Fruit fly (Drosophila melanogaster) whole organism, wandering third instar larva: ENCODE measurements around the gene Sgf11.

Experiments
- Abd-B ChIP-seq: fragments of >200 bp; optimal IDR thresholded peaks from 2 replicates; lab custom pipeline; 2017; ENCODE audit warnings: missing biosample characterization, missing genetic modification characterization
- CG32264 ChIP-seq: fragments of 200-800 bp; sonication (Bioruptor generic); optimal IDR thresholded peaks from 2 replicates; lab custom pipeline; 2016; ENCODE audit warnings: missing biosample characterization, missing genetic modification characterization
- CG9705 ChIP-seq: fragments of 200-800 bp; sonication (Bioruptor generic); optimal IDR thresholded peaks from 2 replicates; lab custom pipeline; 2018; ENCODE audit warnings: missing biosample characterization, mild to moderate bottlenecking, missing genetic modification characterization
- Dfd ChIP-seq: fragments of >200 bp; optimal IDR thresholded peaks from 2 replicates; lab custom pipeline; 2017; ENCODE audit warnings: missing biosample characterization, missing genetic modification characterization
- Dif ChIP-seq: fragments of 200-275, 200-300 bp; sonication (Bioruptor generic); optimal IDR thresholded peaks from 2 replicates; lab custom pipeline; 2018; ENCODE audit warnings: missing biosample characterization, missing genetic modification characterization; ENCODE audit not compliant: partially characterized antibody
- GATAd ChIP-seq: sonication (Bioruptor generic); optimal IDR thresholded peaks from 2 replicates; lab custom pipeline; 2016; ENCODE audit warnings: missing biosample characterization, missing genetic modification characterization
- HLH106 ChIP-seq: fragments of 200-800 bp; optimal IDR thresholded peaks from 3 replicates; lab custom pipeline; 2019; ENCODE audit warnings: missing biosample characterization, mild to moderate bottlenecking, missing genetic modification characterization, moderate library complexity
- Hnf4 ChIP-seq: fragments of 200-800 bp; sonication (Bioruptor generic); optimal IDR thresholded peaks from 2 replicates; lab custom pipeline; 2016; ENCODE audit warnings: missing biosample characterization, mild to moderate bottlenecking, missing genetic modification characterization
- Hr83 ChIP-seq: fragments of 200-300 bp; sonication (Bioruptor generic); optimal IDR thresholded peaks from 2 replicates; lab custom pipeline; 2016; ENCODE audit warnings: missing biosample characterization, mild to moderate bottlenecking, missing genetic modification characterization, moderate library complexity; ENCODE audit not compliant: poor library complexity, severe bottlenecking
- Jra ChIP-seq: sonication (Bioruptor generic); optimal IDR thresholded peaks from 2 replicates; lab custom pipeline; 2016; ENCODE audit warnings: missing biosample characterization, missing genetic modification characterization
- Mio ChIP-seq: sonication (Bioruptor generic); optimal IDR thresholded peaks from 2 replicates; lab custom pipeline; 2016; ENCODE audit warnings: missing biosample characterization, missing genetic modification characterization
- N ChIP-seq: fragments of >200 bp; optimal IDR thresholded peaks from 2 replicates; lab custom pipeline; 2018; ENCODE audit warnings: missing biosample characterization, missing external identifiers, missing genetic modification characterization
- OdsH ChIP-seq: fragments of 200-800 bp; sonication (Bioruptor generic); optimal IDR thresholded peaks from 2 replicates; lab custom pipeline; 2016; ENCODE audit warnings: missing biosample characterization, mild to moderate bottlenecking, missing genetic modification characterization
- Rel ChIP-seq, 2 experiments: fragments of 200-800 bp; sonication (Bioruptor generic) in 1 of 2; optimal IDR thresholded peaks; 2 replicates in 1 of 2; 3 replicates in 1 of 2; lab custom pipeline; 2016 to 2019; ENCODE audit warnings: mild to moderate bottlenecking in 2 of 2, missing biosample characterization in 2 of 2, missing genetic modification characterization in 2 of 2, moderate library complexity in 1 of 2
- Sp1 ChIP-seq: fragments of 200-800 bp; sonication (Bioruptor generic); optimal IDR thresholded peaks from 3 replicates; lab custom pipeline; 2019; ENCODE audit warnings: missing biosample characterization, mild to moderate bottlenecking, missing genetic modification characterization, moderate library complexity
- Vsx2 ChIP-seq: fragments of 200-300, 225-300 bp; sonication (Bioruptor generic); optimal IDR thresholded peaks from 2 replicates; lab custom pipeline; 2018; ENCODE audit warnings: missing biosample characterization, missing genetic modification characterization; ENCODE audit not compliant: partially characterized antibody
- dl ChIP-seq, 2 experiments: fragments of 175-275, 200-275 bp in 1 of 2; fragments of 200-275 bp in 1 of 2; sonication (Bioruptor generic); optimal IDR thresholded peaks; lab custom pipeline; 2018; ENCODE audit warnings: mild to moderate bottlenecking in 2 of 2, missing biosample characterization in 2 of 2, missing genetic modification characterization in 2 of 2, moderate library complexity in 2 of 2; ENCODE audit not compliant: partially characterized antibody in 2 of 2, insufficient read depth in 1 of 2
- ey ChIP-seq: fragments of 200-800 bp; sonication (Bioruptor generic); optimal IDR thresholded peaks from 2 replicates; lab custom pipeline; 2016; ENCODE audit warnings: missing biosample characterization, missing genetic modification characterization
- foxo ChIP-seq, 2 experiments: fragments of 200-800 bp; sonication (Bioruptor generic); optimal IDR thresholded peaks; 2 replicates in 1 of 2; 3 replicates in 1 of 2; lab custom pipeline; 2016 to 2017; ENCODE audit warnings: missing biosample characterization in 2 of 2, missing genetic modification characterization in 2 of 2
- fru ChIP-seq: fragments of 200-800 bp; sonication (Bioruptor generic); optimal IDR thresholded peaks from 3 replicates; lab custom pipeline; 2016; ENCODE audit warnings: missing biosample characterization, mild to moderate bottlenecking, missing genetic modification characterization
- h ChIP-seq: fragments of 200-800 bp; sonication (Bioruptor generic); optimal IDR thresholded peaks from 3 replicates; lab custom pipeline; 2016; ENCODE audit warnings: missing biosample characterization, mild to moderate bottlenecking, missing genetic modification characterization
- jim ChIP-seq: fragments of 175-275, 200-325 bp; sonication (Bioruptor generic); optimal IDR thresholded peaks from 2 replicates; lab custom pipeline; 2016; ENCODE audit warnings: missing biosample characterization, mild to moderate bottlenecking, missing genetic modification characterization
- pan ChIP-seq: fragments of >200 bp; optimal IDR thresholded peaks from 2 replicates; lab custom pipeline; 2017
- psq ChIP-seq: fragments of 200-800 bp; sonication (Bioruptor generic); optimal IDR thresholded peaks from 3 replicates; lab custom pipeline; 2017; ENCODE audit warnings: missing biosample characterization, mild to moderate bottlenecking, missing genetic modification characterization, moderate library complexity
- rgr ChIP-seq: fragments of 200-800 bp; sonication (Bioruptor generic); optimal IDR thresholded peaks from 3 replicates; lab custom pipeline; 2016; ENCODE audit warnings: missing biosample characterization, mild to moderate bottlenecking, missing genetic modification characterization
- sage ChIP-seq: fragments of 200-800 bp; sonication (Bioruptor generic); optimal IDR thresholded peaks from 2 replicates; lab custom pipeline; 2016; ENCODE audit warnings: missing biosample characterization, mild to moderate bottlenecking, missing genetic modification characterization
- sv ChIP-seq: fragments of 200-800 bp; sonication (Bioruptor generic); optimal IDR thresholded peaks from 3 replicates; lab custom pipeline; 2016; ENCODE audit warnings: missing biosample characterization, missing genetic modification characterization
- usp ChIP-seq: fragments of >200 bp; optimal IDR thresholded peaks from 2 replicates; lab custom pipeline; 2017; ENCODE audit warnings: missing biosample characterization, missing genetic modification characterization
- woc ChIP-seq: sonication (Bioruptor generic); optimal IDR thresholded peaks from 2 replicates; lab custom pipeline; 2016; ENCODE audit warnings: missing biosample characterization, mild to moderate bottlenecking, missing genetic modification characterization

The Sgf11 gene

DNA sequence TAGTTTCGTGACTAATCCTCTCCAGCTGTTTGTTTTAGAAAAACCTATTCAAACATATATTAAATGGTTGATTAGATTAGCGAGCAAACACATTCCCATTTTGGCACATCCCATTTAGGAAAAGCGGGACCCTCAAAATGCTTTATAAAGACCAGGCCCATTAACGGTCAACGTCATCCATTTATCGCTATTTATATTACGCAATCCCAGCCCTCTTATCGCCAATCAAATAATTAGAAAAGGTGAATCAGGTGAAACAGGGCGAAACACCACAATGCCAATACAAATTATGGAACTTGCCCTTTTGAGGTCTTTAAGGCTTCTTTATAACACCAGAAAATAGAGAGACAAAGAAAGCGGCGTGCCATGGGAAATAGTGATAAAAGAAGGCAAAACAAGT is 43.6 kb downstream of the Sgf11 start:
- no peak for TF ChIP-seq Mio
- TF ChIP-seq CG32264: no peak
- no peak for TF ChIP-seq Jra (GFP tag; lab: Kevin White, UChicago)
- no peak for TF ChIP-seq Vsx2 (GFP tag; lab: Kevin White, UChicago)
- TF ChIP-seq Dif: no peak
- TF ChIP-seq Sp1 (GFP tag; lab: Kevin White, UChicago): no peak
- TF ChIP-seq foxo (GFP tag; optimal IDR thresholded peaks at IDR 0.05; lab: Kevin White, UChicago): no peak
- TF ChIP-seq HLH106 (tag; lab: Kevin White, UChicago): no peak
- no peak for TF ChIP-seq ey (GFP tag; lab: Kevin White, UChicago)
- TF ChIP-seq N (GFP tag; lab: Kevin White, UChicago): no peak
- TF ChIP-seq sv: no peak
- TF ChIP-seq Dfd: no peak
- no peak for TF ChIP-seq fru (GFP tag; lab: Kevin White, UChicago)

DNA sequence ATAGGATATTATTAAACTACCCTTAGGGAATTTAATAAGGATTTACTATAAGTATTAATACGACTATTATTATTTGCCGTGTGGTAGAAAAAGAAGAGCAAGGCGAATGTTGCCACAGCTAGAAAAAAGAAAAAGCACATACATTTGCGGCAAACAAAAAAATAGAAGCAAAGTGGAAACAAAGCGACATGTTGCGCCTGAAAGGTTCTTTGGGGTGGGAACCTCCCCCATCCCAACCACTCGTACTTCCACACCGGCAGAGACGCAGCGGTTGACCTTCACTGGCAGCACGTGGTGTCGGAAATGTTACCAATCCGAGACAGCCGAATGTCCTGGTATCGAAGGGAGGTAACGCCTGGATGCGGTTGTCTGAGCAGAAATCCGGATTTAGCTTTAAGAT is 44.3 kb downstream of the Sgf11 start:
- TF ChIP-seq Sp1 (GFP tag; lab: Kevin White, UChicago) (no peak), Abd-B (GFP tag; lab: Kevin White, UChicago) (no peak), dl (GFP tag; optimal IDR thresholded peaks at IDR 0.05; lab: Kevin White, UChicago; ENCODE audit: insufficient read depth in 1 of 2, partially characterized antibody in 2 of 2) (no peak), OdsH (no peak), Hnf4 (no peak), CG32264 (no peak), CG9705 (GFP tag; lab: Kevin White, UChicago) (no peak), Hr83 (GFP tag; lab: Kevin White, UChicago) (no peak), sage (GFP tag; lab: Kevin White, UChicago) (no peak), sv (no peak), rgr (GFP tag; lab: Kevin White, UChicago) (no peak), Mio (no peak), Jra (GFP tag; lab: Kevin White, UChicago) (no peak), ey (GFP tag; lab: Kevin White, UChicago) (no peak), pan (lab: Kevin White, UChicago) (no peak), usp (GFP tag; lab: Kevin White, UChicago) (no peak), GATAd (no peak), jim (GFP tag; lab: Kevin White, UChicago) (no peak), woc (GFP tag; lab: Kevin White, UChicago) (no peak), h (GFP tag; lab: Kevin White, UChicago) (no peak)

DNA sequence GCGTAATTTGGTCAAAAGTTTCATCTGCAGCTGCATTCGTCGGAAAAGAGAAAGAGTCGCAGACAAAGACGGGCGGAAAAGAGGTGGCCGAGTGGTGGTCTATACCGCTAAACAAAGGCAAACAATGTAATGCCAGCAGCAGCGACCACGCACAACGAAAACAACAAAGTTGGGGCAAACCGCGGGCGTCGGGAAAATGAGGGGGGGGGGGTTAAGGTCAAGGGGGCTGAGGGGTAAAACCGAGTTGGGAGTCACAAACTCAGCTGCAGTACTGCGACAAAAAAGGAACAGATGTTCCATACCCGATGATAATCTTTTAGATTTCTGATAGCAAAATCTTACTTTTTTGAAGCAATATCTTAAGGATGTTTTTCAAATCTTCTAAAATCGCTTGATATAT is 44.9 kb downstream of the Sgf11 start:
- no peak for TF ChIP-seq sage (GFP tag; lab: Kevin White, UChicago)
- no peak for TF ChIP-seq Hnf4
- TF ChIP-seq dl (GFP tag; optimal IDR thresholded peaks at IDR 0.05; lab: Kevin White, UChicago; ENCODE audit: insufficient read depth in 1 of 2, partially characterized antibody in 2 of 2): no peak
- no peak for TF ChIP-seq Abd-B (GFP tag; lab: Kevin White, UChicago)
- no peak for TF ChIP-seq Sp1 (GFP tag; lab: Kevin White, UChicago)
- TF ChIP-seq Dfd: no peak
- TF ChIP-seq rgr (GFP tag; lab: Kevin White, UChicago): no peak
- TF ChIP-seq usp (GFP tag; lab: Kevin White, UChicago): no peak

- TF ChIP-seq pan (lab: Kevin White, UChicago) (peak; percentile 28), CG9705 (GFP tag; lab: Kevin White, UChicago) (no peak), Rel (GFP tag; optimal IDR thresholded peaks at IDR 0.05; lab: Kevin White, UChicago) (no peak), Rel (tag; optimal IDR thresholded peaks at IDR 0.05; lab: Kevin White, UChicago) (peak; percentile 91), Abd-B (GFP tag; lab: Kevin White, UChicago) (no peak), psq (GFP tag; lab: Kevin White, UChicago) (peak; percentile 9), h (GFP tag; lab: Kevin White, UChicago) (peak; percentile 0), Sp1 (GFP tag; lab: Kevin White, UChicago) (peak; percentile 13), rgr (GFP tag; lab: Kevin White, UChicago) (peak; percentile 3), foxo (GFP tag; optimal IDR thresholded peaks at IDR 0.05; lab: Kevin White, UChicago) (peak in 1 of 2 experiments; percentile 2), OdsH (peak; percentile 11), dl (GFP tag; optimal IDR thresholded peaks at IDR 0.05; lab: Kevin White, UChicago; ENCODE audit: insufficient read depth in 1 of 2, partially characterized antibody in 2 of 2) (peak in 1 of 2 experiments; percentile 50)
Observed at dm6 chr3L:18634792-18635471, 46.7 kb downstream of the Sgf11 start.
